Fruit fly (Drosophila melanogaster) whole organism, embryonic: ENCODE results near the gene Sec15.
A peak's percentile ranks its signal among the peaks of the same experiment; 100 is the strongest.

Experiments used
- Adf1 ChIP-seq: fragments of 200-800 bp; sonication (Bioruptor generic); IDR thresholded peaks from 2 replicates; pipeline ENCODE4 v1.3.6; 2022; ENCODE audit warnings: missing biosample characterization, missing genetic modification characterization
- Atf3 ChIP-seq: fragments of 200-800 bp; sonication (Bioruptor generic); optimal IDR thresholded peaks from 3 replicates; lab custom pipeline; 2016; ENCODE audit warnings: missing biosample characterization, missing genetic modification characterization
- B-H2 ChIP-seq: fragments of 200-800 bp; sonication (Bioruptor generic); optimal IDR thresholded peaks from 2 replicates; lab custom pipeline; 2018; ENCODE audit warnings: missing biosample characterization, mild to moderate bottlenecking, missing genetic modification characterization
- Bdp1 ChIP-seq: fragments of 200-800 bp; sonication (Bioruptor generic); optimal IDR thresholded peaks from 3 replicates; lab custom pipeline; 2016; ENCODE audit warnings: missing biosample characterization, missing genetic modification characterization
- CG10274 ChIP-seq: fragments of 200-800 bp; sonication (Bioruptor generic); optimal IDR thresholded peaks from 3 replicates; lab custom pipeline; 2017; ENCODE audit warnings: missing biosample characterization, mild to moderate bottlenecking, missing genetic modification characterization
- CG10979 ChIP-seq: fragments of 200-800 bp; sonication (Bioruptor generic); optimal IDR thresholded peaks from 2 replicates; lab custom pipeline; 2018; ENCODE audit warnings: missing biosample characterization, mild to moderate bottlenecking, missing genetic modification characterization, moderate library complexity
- CG11093 ChIP-seq: fragments of 200-800 bp; sonication (Bioruptor generic); IDR thresholded peaks from 3 replicates; pipeline ENCODE4 v1.3.6; 2022; ENCODE audit warnings: missing biosample characterization, missing genetic modification characterization
- CG11696 ChIP-seq: fragments of 200-800 bp; sonication (Bioruptor generic); IDR thresholded peaks from 2 replicates; pipeline ENCODE4 v1.3.6; 2022; ENCODE audit warnings: missing biosample characterization, missing genetic modification characterization
- CG13296 ChIP-seq: fragments of 200-800 bp; sonication (Bioruptor generic); optimal IDR thresholded peaks from 3 replicates; lab custom pipeline; 2018; ENCODE audit warnings: missing biosample characterization, mild to moderate bottlenecking, missing genetic modification characterization
- CG14050 ChIP-seq: fragments of 200-800 bp; sonication (Bioruptor generic); IDR thresholded peaks from 3 replicates; pipeline ENCODE4 v1.3.6; 2022; ENCODE audit warnings: missing biosample characterization, missing genetic modification characterization
- CG14710 ChIP-seq: fragments of 200-800 bp; sonication (Bioruptor generic); optimal IDR thresholded peaks from 3 replicates; lab custom pipeline; 2019; ENCODE audit warnings: missing biosample characterization, mild to moderate bottlenecking, missing genetic modification characterization, moderate library complexity
- CG18764 ChIP-seq: fragments of 200-800 bp; sonication (Bioruptor generic); optimal IDR thresholded peaks from 3 replicates; lab custom pipeline; 2016; ENCODE audit warnings: missing biosample characterization, missing genetic modification characterization
- CG2712 ChIP-seq: fragments of 200-800 bp; optimal IDR thresholded peaks from 3 replicates; lab custom pipeline; 2019; ENCODE audit warnings: missing biosample characterization, mild to moderate bottlenecking, missing genetic modification characterization, moderate library complexity
- CG2889 ChIP-seq: fragments of 200-800 bp; sonication (Bioruptor generic); IDR thresholded peaks from 3 replicates; pipeline ENCODE4 v1.3.6; 2022; ENCODE audit warnings: missing biosample characterization, missing genetic modification characterization
- CG3065 ChIP-seq: fragments of 200-800 bp; sonication (Bioruptor generic); optimal IDR thresholded peaks from 2 replicates; lab custom pipeline; 2016; ENCODE audit warnings: missing biosample characterization, missing genetic modification characterization
- CG33557 ChIP-seq: fragments of 200-800 bp; sonication (Bioruptor generic); optimal IDR thresholded peaks from 2 replicates; lab custom pipeline; 2019; ENCODE audit warnings: missing biosample characterization, mild to moderate bottlenecking, missing genetic modification characterization, moderate library complexity
- CG43689 ChIP-seq: fragments of 200-800 bp; sonication (Bioruptor generic); IDR thresholded peaks from 2 replicates; pipeline ENCODE4 v1.3.6; 2022; ENCODE audit warnings: missing biosample characterization, missing genetic modification characterization
- CG4617 ChIP-seq: fragments of 200-800 bp; sonication (Bioruptor generic); optimal IDR thresholded peaks from 3 replicates; lab custom pipeline; 2016; ENCODE audit warnings: missing biosample characterization, missing genetic modification characterization, borderline replicate concordance
- CG6791 ChIP-seq: fragments of 200-800 bp; sonication (Bioruptor generic); IDR thresholded peaks from 3 replicates; pipeline ENCODE4 v1.3.6; 2022; ENCODE audit warnings: missing biosample characterization, missing genetic modification characterization; ENCODE audit not compliant: partially characterized antibody
- CG7556 ChIP-seq: fragments of 200-800 bp; sonication (Bioruptor generic); optimal IDR thresholded peaks from 2 replicates; lab custom pipeline; 2017; ENCODE audit warnings: missing biosample characterization, mild to moderate bottlenecking, missing genetic modification characterization
- CrebB ChIP-seq: fragments of 200-800 bp; sonication (Bioruptor generic); optimal IDR thresholded peaks from 3 replicates; lab custom pipeline; 2018; ENCODE audit warnings: missing biosample characterization, mild to moderate bottlenecking, missing genetic modification characterization
- H2.0 ChIP-seq: fragments of 200-800 bp; sonication (Bioruptor generic); IDR thresholded peaks from 2 replicates; pipeline ENCODE4 v1.3.6; 2022; ENCODE audit warnings: missing biosample characterization, missing genetic modification characterization
- Hr3 ChIP-seq: fragments of 200-800 bp; sonication (Bioruptor generic); optimal IDR thresholded peaks from 3 replicates; lab custom pipeline; 2016; ENCODE audit warnings: missing biosample characterization, missing genetic modification characterization
- Mes4 ChIP-seq: fragments of 200-800 bp; sonication (Bioruptor generic); optimal IDR thresholded peaks from 2 replicates; lab custom pipeline; 2016; ENCODE audit warnings: missing biosample characterization, missing genetic modification characterization
- Neu2 ChIP-seq: fragments of 200-800 bp; sonication (Bioruptor generic); optimal IDR thresholded peaks from 3 replicates; lab custom pipeline; 2016; ENCODE audit warnings: missing biosample characterization, missing genetic modification characterization, borderline replicate concordance
- Oli ChIP-seq: fragments of 200-800 bp; sonication (Bioruptor generic); optimal IDR thresholded peaks from 2 replicates; lab custom pipeline; 2018; ENCODE audit warnings: missing biosample characterization, mild to moderate bottlenecking, missing genetic modification characterization, moderate library complexity
- PHDP ChIP-seq: fragments of 200-800 bp; sonication (Bioruptor generic); optimal IDR thresholded peaks from 3 replicates; lab custom pipeline; 2018; ENCODE audit warnings: missing biosample characterization, mild to moderate bottlenecking, missing genetic modification characterization, moderate library complexity
- Ravus ChIP-seq: fragments of 200-800 bp; sonication (Bioruptor generic); IDR thresholded peaks from 2 replicates; pipeline ENCODE4 v1.3.6; 2022; ENCODE audit warnings: missing biosample characterization, missing genetic modification characterization
- Six4 ChIP-seq: fragments of 200-800 bp; sonication (Bioruptor generic); optimal IDR thresholded peaks from 2 replicates; lab custom pipeline; 2016; ENCODE audit warnings: missing biosample characterization, missing genetic modification characterization
- Sox100B ChIP-seq: fragments of 200-800 bp; sonication (Bioruptor generic); optimal IDR thresholded peaks from 3 replicates; lab custom pipeline; 2018; ENCODE audit warnings: missing biosample characterization, mild to moderate bottlenecking, missing genetic modification characterization
- Ssrp ChIP-seq: fragments of 200-800 bp; sonication (Bioruptor generic); optimal IDR thresholded peaks from 2 replicates; lab custom pipeline; 2018; ENCODE audit warnings: missing biosample characterization, mild to moderate bottlenecking, missing genetic modification characterization, moderate library complexity
- YL-1 ChIP-seq: fragments of 200-800 bp; sonication (Bioruptor generic); optimal IDR thresholded peaks from 3 replicates; lab custom pipeline; 2017; ENCODE audit warnings: missing biosample characterization, mild to moderate bottlenecking, missing genetic modification characterization
- ap ChIP-seq: fragments of 200-800 bp; sonication (Bioruptor generic); IDR thresholded peaks from 2 replicates; pipeline ENCODE4 v1.3.6; 2022; ENCODE audit warnings: missing biosample characterization, missing genetic modification characterization
- ara ChIP-seq: fragments of 200-800 bp; sonication (Bioruptor generic); IDR thresholded peaks from 2 replicates; pipeline ENCODE4 v1.3.6; 2022; ENCODE audit warnings: missing biosample characterization, missing genetic modification characterization
- bcd ChIP-seq: fragments of 200-800 bp; sonication (Bioruptor generic); optimal IDR thresholded peaks from 2 replicates; lab custom pipeline; 2017; ENCODE audit warnings: missing biosample characterization, mild to moderate bottlenecking, missing genetic modification characterization
- ci ChIP-seq: fragments of 200-800 bp; sonication (Bioruptor generic); IDR thresholded peaks from 3 replicates; pipeline ENCODE4 v1.3.6; 2022; ENCODE audit warnings: missing biosample characterization, missing genetic modification characterization
- ewg ChIP-seq: fragments of 200-800 bp; sonication (Bioruptor generic); optimal IDR thresholded peaks from 3 replicates; lab custom pipeline; 2017; ENCODE audit warnings: mild to moderate bottlenecking, missing biosample characterization, missing genetic modification reagents, missing genetic modification characterization
- ken ChIP-seq: fragments of 200-800 bp; sonication (Bioruptor generic); IDR thresholded peaks from 3 replicates; pipeline ENCODE4 v1.3.6; 2022; ENCODE audit warnings: missing biosample characterization, missing genetic modification characterization
- lbe ChIP-seq: fragments of 200-800 bp; sonication (Bioruptor generic); optimal IDR thresholded peaks from 2 replicates; lab custom pipeline; 2016; ENCODE audit warnings: missing biosample characterization, mild to moderate bottlenecking, missing genetic modification characterization
- mld ChIP-seq: fragments of 200-800 bp; sonication (Bioruptor generic); IDR thresholded peaks from 3 replicates; pipeline ENCODE4 v1.3.6; 2022; ENCODE audit warnings: missing biosample characterization, missing genetic modification characterization; ENCODE audit not compliant: partially characterized antibody
- nerfin-1 ChIP-seq: fragments of 200-800 bp; sonication (Bioruptor generic); optimal IDR thresholded peaks from 3 replicates; lab custom pipeline; 2019; ENCODE audit warnings: missing biosample characterization, mild to moderate bottlenecking, missing genetic modification characterization, moderate library complexity
- nmo ChIP-seq: fragments of 200-800 bp; sonication (Bioruptor generic); optimal IDR thresholded peaks from 2 replicates; lab custom pipeline; 2018; ENCODE audit warnings: missing biosample characterization, mild to moderate bottlenecking, missing genetic modification characterization, moderate library complexity
- pho ChIP-seq: fragments of 200-800 bp; sonication (Bioruptor generic); optimal IDR thresholded peaks from 2 replicates; lab custom pipeline; 2016; ENCODE audit warnings: missing biosample characterization, missing genetic modification characterization
- pum ChIP-seq: fragments of 200-800 bp; sonication (Bioruptor generic); optimal IDR thresholded peaks from 2 replicates; lab custom pipeline; 2016; ENCODE audit warnings: missing biosample characterization, missing genetic modification characterization
- sim ChIP-seq: fragments of 200-800 bp; sonication (Bioruptor generic); IDR thresholded peaks from 2 replicates; pipeline ENCODE4 v1.3.6; 2022; ENCODE audit warnings: missing biosample characterization, missing genetic modification characterization
- slou ChIP-seq: fragments of 200-800 bp; sonication (Bioruptor generic); optimal IDR thresholded peaks from 3 replicates; lab custom pipeline; 2016; ENCODE audit warnings: missing biosample characterization, missing genetic modification characterization
- sr ChIP-seq: fragments of 200-800 bp; sonication (Bioruptor generic); IDR thresholded peaks from 3 replicates; pipeline ENCODE4 v1.3.6; 2022; ENCODE audit warnings: missing biosample characterization, missing genetic modification characterization
- sug ChIP-seq: fragments of 200-800 bp; optimal IDR thresholded peaks from 2 replicates; lab custom pipeline; 2019; ENCODE audit warnings: missing biosample characterization, mild to moderate bottlenecking, missing genetic modification characterization, moderate library complexity
- tgo ChIP-seq: fragments of 200-800 bp; sonication (Bioruptor generic); IDR thresholded peaks from 3 replicates; pipeline ENCODE4 v1.3.6; 2022; ENCODE audit warnings: missing biosample characterization, missing genetic modification characterization
- tio ChIP-seq: fragments of 200-800 bp; sonication (Bioruptor generic); optimal IDR thresholded peaks from 2 replicates; lab custom pipeline; 2017; ENCODE audit warnings: missing biosample characterization, missing genetic modification characterization, inconsistent platforms

Gene Sec15

DNA sequence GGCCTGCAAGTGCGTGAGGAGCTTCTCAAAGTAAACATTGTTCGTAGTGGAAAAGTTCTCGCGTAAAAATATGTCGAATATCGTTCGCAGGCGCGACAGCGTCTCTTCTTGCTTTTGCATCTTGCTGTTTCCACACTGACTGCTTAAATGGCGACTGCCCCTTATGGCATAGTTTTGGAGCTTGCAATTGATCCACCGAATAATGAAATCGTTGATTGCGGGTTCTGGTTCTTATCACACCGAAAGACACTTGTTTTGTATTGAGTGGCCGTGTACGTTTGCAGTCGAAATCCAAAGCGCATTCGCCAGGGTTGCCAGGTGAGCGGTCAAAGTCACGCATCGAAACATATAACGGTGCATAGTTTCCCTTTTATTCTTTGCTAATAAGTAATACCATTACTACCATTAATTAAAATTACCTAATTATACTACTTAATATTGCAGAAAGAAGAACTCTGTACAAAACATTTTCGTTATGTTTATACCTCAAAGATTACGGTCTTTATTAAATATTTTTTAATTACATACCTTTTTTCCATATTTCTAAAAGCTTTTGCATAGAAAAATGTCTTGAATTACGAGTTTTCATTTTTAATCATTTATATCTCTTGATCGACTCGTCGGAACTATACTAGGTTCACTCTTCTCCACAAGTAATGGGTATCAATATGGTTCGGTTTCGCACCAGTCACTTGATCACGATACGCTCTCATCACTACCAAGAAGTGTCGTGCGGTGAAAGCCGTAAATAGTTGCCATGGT, 6.1 kb downstream of the Sec15 start, which contains the start of the genes CG7044 and Tbc1d22 (continued):
- TF ChIP-seq nerfin-1 (tag; lab: Kevin White, UChicago): no peak
- no peak for TF ChIP-seq Bdp1
- TF ChIP-seq tgo (GFP tag; lab: Robert Waterston, UW): peak; percentile 28; the same call in 2 of the 3 replicates
- no peak for TF ChIP-seq YL-1
- TF ChIP-seq sr (GFP tag; lab: Robert Waterston, UW): no peak
- no peak for TF ChIP-seq CG14050
- TF ChIP-seq ci (GFP tag; lab: Robert Waterston, UW): peak; percentile 30; the same call in 1 of the 3 replicates
- no peak for TF ChIP-seq CG11093
- TF ChIP-seq nmo (GFP tag; lab: Kevin White, UChicago): peak; percentile 77
- TF ChIP-seq B-H2 (GFP tag; lab: Kevin White, UChicago): no peak
- peak; percentile 51 for TF ChIP-seq bcd (GFP tag; lab: Kevin White, UChicago)
- no peak for TF ChIP-seq CG10274 (GFP tag; lab: Kevin White, UChicago)
- TF ChIP-seq CG6791: 0 out of 3 replicates have a peak, but pooled peaks have one; percentile 10
- TF ChIP-seq mld (GFP tag; lab: Robert Waterston, UW): no peak
- TF ChIP-seq Hr3 (GFP tag; lab: Kevin White, UChicago): peak; percentile 69
- peak; percentile 71 for TF ChIP-seq CG14710 (tag; lab: Kevin White, UChicago)
- TF ChIP-seq sim (GFP tag; lab: Robert Waterston, UW): no peak
- TF ChIP-seq CG2712 (tag; lab: Kevin White, UChicago): peak; percentile 72
- TF ChIP-seq CG2889 (GFP tag; lab: Robert Waterston, UW): no peak
- TF ChIP-seq CG13296 (GFP tag; lab: Kevin White, UChicago): no peak
- TF ChIP-seq Six4 (GFP tag; lab: Kevin White, UChicago): peak; percentile 6
- peak; percentile 54 for TF ChIP-seq Ssrp (tag; lab: Kevin White, UChicago)
- TF ChIP-seq Adf1 (GFP tag; lab: Robert Waterston, UW): no peak
- no peak for TF ChIP-seq ken (GFP tag; lab: Robert Waterston, UW)
- peak; percentile 33 for TF ChIP-seq pho (GFP tag; lab: Kevin White, UChicago)
- TF ChIP-seq CrebB (tag; lab: Kevin White, UChicago): no peak
- TF ChIP-seq lbe (GFP tag; lab: Kevin White, UChicago): no peak
- no peak for TF ChIP-seq ap
- TF ChIP-seq ewg (GFP tag; lab: Kevin White, UChicago): peak; percentile 15
- no peak for TF ChIP-seq tio (GFP tag; lab: Kevin White, UChicago)
- peak; percentile 19 for TF ChIP-seq CG4617 (GFP tag; lab: Kevin White, UChicago)
- no peak for TF ChIP-seq Atf3 (GFP tag; lab: Kevin White, UChicago)
- no peak for TF ChIP-seq Sox100B
- peak; percentile 60 for TF ChIP-seq CG7556 (GFP tag; lab: Kevin White, UChicago)
- no peak for TF ChIP-seq CG18764 (GFP tag; lab: Kevin White, UChicago)
- TF ChIP-seq slou (GFP tag; lab: Kevin White, UChicago): peak; percentile 25
- TF ChIP-seq sug (tag; lab: Kevin White, UChicago): peak; percentile 43
- TF ChIP-seq pum (GFP tag; lab: Kevin White, UChicago): peak; percentile 49
- no peak for TF ChIP-seq CG11696 (GFP tag; lab: Robert Waterston, UW)
- no peak for TF ChIP-seq CG43689 (GFP tag; lab: Robert Waterston, UW)
- peak; percentile 26 for TF ChIP-seq PHDP (tag; lab: Kevin White, UChicago)
- peak; percentile 19 for TF ChIP-seq CG33557
- TF ChIP-seq Ravus: no peak
- no peak for TF ChIP-seq CG3065 (GFP tag; lab: Kevin White, UChicago)
- TF ChIP-seq Mes4 (GFP tag; lab: Kevin White, UChicago): no peak
- TF ChIP-seq H2.0: peak; percentile 30; the same call in 1 of the 2 replicates
- TF ChIP-seq ara (GFP tag; lab: Robert Waterston, UW): no peak
- TF ChIP-seq Oli: peak; percentile 51
- TF ChIP-seq CG10979 (tag; lab: Kevin White, UChicago): peak; percentile 24
- TF ChIP-seq Neu2 (GFP tag; lab: Kevin White, UChicago): no peak
